Worm (Caenorhabditis elegans) whole organism, L3 larva: ENCODE data around the gene F23B2.10.

ENCODE experiments used
- elt-2 ChIP-seq: sonication (generic microtip); optimal IDR thresholded peaks from 2 replicates; lab custom pipeline; 2016; ENCODE audit warnings: missing genetic modification reagents, mild to moderate bottlenecking, missing genetic modification characterization, missing compliant biosample characterization
- fkh-10 ChIP-seq: sonication (generic microtip); optimal IDR thresholded peaks from 2 replicates; lab custom pipeline; 2017; ENCODE audit warnings: missing biosample characterization, missing genetic modification reagents, missing genetic modification characterization
- fos-1 ChIP-seq: fragments of 150-350 bp; optimal IDR thresholded peaks from 2 replicates; lab custom pipeline; 2014; ENCODE audit warnings: missing biosample characterization, missing genetic modification characterization
- jun-1 ChIP-seq: fragments of 150-350 bp; optimal IDR thresholded peaks from 2 replicates; lab custom pipeline; 2014; ENCODE audit warnings: missing biosample characterization, missing genetic modification reagents, missing genetic modification characterization
- lin-15B ChIP-seq: fragments of 150-350 bp; optimal IDR thresholded peaks from 2 replicates; lab custom pipeline; 2014; ENCODE audit warnings: missing biosample characterization, missing genetic modification characterization
- nhr-25 ChIP-seq: sonication (generic microtip); optimal IDR thresholded peaks from 2 replicates; lab custom pipeline; 2017; ENCODE audit warnings: missing biosample characterization, missing genetic modification characterization
- nhr-67 ChIP-seq: fragments of 150-350 bp; optimal IDR thresholded peaks from 2 replicates; lab custom pipeline; 2014; ENCODE audit warnings: missing biosample characterization, missing genetic modification characterization
- nhr-77 ChIP-seq: fragments of 150-350 bp; optimal IDR thresholded peaks from 2 replicates; lab custom pipeline; 2014; ENCODE audit warnings: missing biosample characterization, missing genetic modification characterization
- sea-2 ChIP-seq: fragments of 150-350 bp; sonication (generic microtip); optimal IDR thresholded peaks from 4 replicates; lab custom pipeline; 2014; ENCODE audit warnings: missing biosample characterization, missing genetic modification reagents, missing genetic modification characterization
- zag-1 ChIP-seq: fragments of 150-350 bp; optimal IDR thresholded peaks from 2 replicates; lab custom pipeline; 2014; ENCODE audit warnings: missing biosample characterization, missing genetic modification characterization

DNA sequence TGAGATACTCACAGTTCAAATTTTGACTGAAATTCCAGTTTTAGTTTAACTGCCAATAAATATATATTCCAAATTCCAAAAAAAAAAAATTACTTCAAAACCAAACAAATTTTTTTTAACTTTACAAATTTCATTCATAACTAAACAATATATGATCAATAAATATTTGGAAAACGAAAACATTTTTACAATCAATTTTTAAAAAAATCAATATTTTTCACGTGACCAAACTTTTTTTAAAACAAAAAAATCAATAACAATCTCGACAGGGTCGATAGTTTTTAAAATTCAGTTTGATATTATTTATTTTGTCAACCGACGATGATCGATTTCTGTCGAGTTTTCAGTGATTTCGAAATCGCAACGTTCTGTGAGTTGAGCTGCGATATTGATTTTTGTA, 4.0 kb downstream of the F23B2.10 start, which contains the start of gene F23B2.7:
- TF ChIP-seq zag-1 (tag; lab: Kevin White, UChicago) (no peak), elt-2 (tag; lab: Kevin White, UChicago) (no peak), nhr-77 (tag; lab: Kevin White, UChicago) (no peak), lin-15B (tag; lab: Kevin White, UChicago) (no peak), nhr-25 (tag; lab: Kevin White, UChicago) (no peak), nhr-67 (no peak), jun-1 (tag; lab: Kevin White, UChicago) (no peak), sea-2 (GFP tag; lab: Kevin White, UChicago) (no peak), fkh-10 (GFP tag; lab: Kevin White, UChicago) (no peak), fos-1 (tag; lab: Kevin White, UChicago) (no peak)
